Fruit fly (Drosophila melanogaster) whole organism, embryonic: ENCODE data around the gene wisp.

Experiments
- Ada2b ChIP-seq: fragments of 200-800 bp; sonication (Bioruptor generic); IDR thresholded peaks from 2 replicates; pipeline ENCODE4 v1.3.6; 2022; ENCODE audit warnings: missing biosample characterization, missing genetic modification characterization
- Asciz ChIP-seq: fragments of 200-800 bp; sonication (Bioruptor generic); optimal IDR thresholded peaks from 2 replicates; lab custom pipeline; 2017; ENCODE audit warnings: missing biosample characterization, mild to moderate bottlenecking, missing genetic modification characterization, missing genetic modification reagents
- CG10267 ChIP-seq: fragments of 200-800 bp; sonication (Bioruptor generic); optimal IDR thresholded peaks from 2 replicates; lab custom pipeline; 2018; ENCODE audit warnings: missing biosample characterization, mild to moderate bottlenecking, missing genetic modification characterization, moderate library complexity
- CG10462 ChIP-seq: fragments of 200-800 bp; sonication (Bioruptor generic); optimal IDR thresholded peaks from 2 replicates; lab custom pipeline; 2016; ENCODE audit warnings: missing biosample characterization, missing genetic modification characterization
- CG10979 ChIP-seq: fragments of 200-800 bp; sonication (Bioruptor generic); optimal IDR thresholded peaks from 2 replicates; lab custom pipeline; 2018; ENCODE audit warnings: missing biosample characterization, mild to moderate bottlenecking, missing genetic modification characterization, moderate library complexity
- CG12219 ChIP-seq: fragments of 200-800 bp; sonication (Bioruptor generic); optimal IDR thresholded peaks from 3 replicates; lab custom pipeline; 2018; ENCODE audit warnings: missing biosample characterization, mild to moderate bottlenecking, missing genetic modification characterization
- CG13296 ChIP-seq: fragments of 200-800 bp; sonication (Bioruptor generic); optimal IDR thresholded peaks from 3 replicates; lab custom pipeline; 2018; ENCODE audit warnings: missing biosample characterization, mild to moderate bottlenecking, missing genetic modification characterization
- CG14050 ChIP-seq: fragments of 200-800 bp; sonication (Bioruptor generic); IDR thresholded peaks from 3 replicates; pipeline ENCODE4 v1.3.6; 2022; ENCODE audit warnings: missing biosample characterization, missing genetic modification characterization
- CG1529 ChIP-seq: fragments of 200-800 bp; sonication (Bioruptor generic); optimal IDR thresholded peaks from 3 replicates; lab custom pipeline; 2018; ENCODE audit warnings: missing biosample characterization, missing genetic modification characterization
- CG15601 ChIP-seq: fragments of 200-800 bp; sonication (Bioruptor generic); optimal IDR thresholded peaks from 3 replicates; lab custom pipeline; 2019; ENCODE audit warnings: missing biosample characterization, mild to moderate bottlenecking, missing genetic modification characterization, moderate library complexity
- CG17361 ChIP-seq: fragments of 200-800 bp; sonication (Bioruptor generic); IDR thresholded peaks from 3 replicates; pipeline ENCODE4 v1.3.6; 2022; ENCODE audit warnings: missing biosample characterization, missing genetic modification characterization
- CG17829 ChIP-seq: fragments of 200-800 bp; optimal IDR thresholded peaks from 2 replicates; lab custom pipeline; 2019; ENCODE audit warnings: missing biosample characterization, mild to moderate bottlenecking, missing genetic modification characterization, moderate library complexity
- CG18476 ChIP-seq: fragments of 200-800 bp; sonication (Bioruptor generic); optimal IDR thresholded peaks from 2 replicates; lab custom pipeline; 2016; ENCODE audit warnings: missing biosample characterization, mild to moderate bottlenecking, missing genetic modification characterization
- CG30403 ChIP-seq: fragments of 200-800 bp; sonication (Bioruptor generic); optimal IDR thresholded peaks from 3 replicates; lab custom pipeline; 2016; ENCODE audit warnings: missing biosample characterization, missing genetic modification characterization
- CG31441 ChIP-seq: fragments of 200-800 bp; sonication (Bioruptor generic); IDR thresholded peaks from 2 replicates; pipeline ENCODE4 v1.3.6; 2022; ENCODE audit warnings: missing biosample characterization, missing genetic modification characterization
- CG32772 ChIP-seq: fragments of 200-800 bp; sonication (Bioruptor generic); IDR thresholded peaks from 2 replicates; pipeline ENCODE4 v1.3.6; 2022; ENCODE audit warnings: missing biosample characterization, missing genetic modification characterization
- CG4424 ChIP-seq: fragments of 200-800 bp; sonication (Bioruptor generic); optimal IDR thresholded peaks from 3 replicates; lab custom pipeline; 2016; ENCODE audit warnings: missing biosample characterization, missing genetic modification characterization
- CG7556 ChIP-seq: fragments of 200-800 bp; sonication (Bioruptor generic); optimal IDR thresholded peaks from 2 replicates; lab custom pipeline; 2017; ENCODE audit warnings: missing biosample characterization, mild to moderate bottlenecking, missing genetic modification characterization
- CG8924 ChIP-seq: fragments of 200-800 bp; optimal IDR thresholded peaks from 3 replicates; lab custom pipeline; 2019; ENCODE audit warnings: missing biosample characterization, mild to moderate bottlenecking, missing genetic modification characterization, moderate library complexity
- CG9727 ChIP-seq: fragments of 200-800 bp; sonication (Bioruptor generic); optimal IDR thresholded peaks from 3 replicates; lab custom pipeline; 2017; ENCODE audit warnings: missing biosample characterization, mild to moderate bottlenecking, missing genetic modification characterization
- Elba2 ChIP-seq: fragments of 200-800 bp; sonication (Bioruptor generic); optimal IDR thresholded peaks from 3 replicates; lab custom pipeline; 2016; ENCODE audit warnings: missing biosample characterization, missing genetic modification characterization
- Fer2 ChIP-seq: fragments of 200-800 bp; sonication (Bioruptor generic); optimal IDR thresholded peaks from 2 replicates; lab custom pipeline; 2018; ENCODE audit warnings: missing biosample characterization, mild to moderate bottlenecking, missing genetic modification characterization, moderate library complexity
- Fer3 ChIP-seq: fragments of 200-800 bp; sonication (Bioruptor generic); optimal IDR thresholded peaks from 2 replicates; lab custom pipeline; 2018; ENCODE audit warnings: missing biosample characterization, mild to moderate bottlenecking, missing genetic modification characterization, moderate library complexity
- Jarid2 ChIP-seq: fragments of 200-800 bp; sonication (Bioruptor generic); optimal IDR thresholded peaks from 3 replicates; lab custom pipeline; 2017; ENCODE audit warnings: mild to moderate bottlenecking, missing biosample characterization, missing genetic modification reagents, missing genetic modification characterization
- Max ChIP-seq: fragments of 200-800 bp; sonication (Bioruptor generic); optimal IDR thresholded peaks from 2 replicates; lab custom pipeline; 2016; ENCODE audit warnings: missing biosample characterization, mild to moderate bottlenecking, missing genetic modification characterization
- Trl ChIP-seq, 3 experiments: fragments of >200 bp in 2 of 3; fragments of 200-800 bp in 1 of 3; sonication (Bioruptor generic) in 1 of 3; optimal IDR thresholded peaks; 2 replicates in 1 of 3; 3 replicates in 2 of 3; lab custom pipeline; 2016 to 2017; ENCODE audit warnings: missing biosample characterization in 1 of 3, missing genetic modification characterization in 1 of 3
- Xrp1 ChIP-seq: fragments of 200-800 bp; sonication (Bioruptor generic); IDR thresholded peaks from 2 replicates; pipeline ENCODE4 v1.3.6; 2022; ENCODE audit warnings: missing biosample characterization, missing genetic modification characterization
- al ChIP-seq: fragments of 200-800 bp; sonication (Bioruptor generic); IDR thresholded peaks from 2 replicates; pipeline ENCODE4 v1.3.6; 2022; ENCODE audit warnings: missing biosample characterization, missing genetic modification characterization
- caup ChIP-seq: fragments of 200-800 bp; sonication (Bioruptor generic); optimal IDR thresholded peaks from 3 replicates; lab custom pipeline; 2017; ENCODE audit warnings: missing biosample characterization, mild to moderate bottlenecking, missing genetic modification characterization, moderate library complexity; ENCODE audit not compliant: severe bottlenecking
- dpn ChIP-seq, 2 experiments: fragments of 200-800 bp; sonication (Bioruptor generic); optimal IDR thresholded peaks; 3 replicates each; lab custom pipeline; 2016; ENCODE audit warnings: missing biosample characterization in 2 of 2, missing genetic modification characterization in 2 of 2
- dysf ChIP-seq: fragments of 200-800 bp; sonication (Bioruptor generic); IDR thresholded peaks from 3 replicates; pipeline ENCODE4 v1.3.6; 2022; ENCODE audit warnings: missing biosample characterization, missing genetic modification characterization
- esg ChIP-seq: fragments of 200-800 bp; sonication (Bioruptor generic); conservative IDR thresholded peaks from 2 replicates; pipeline ENCODE4 v1.3.6; 2022; ENCODE audit warnings: missing biosample characterization, missing genetic modification characterization
- gcm ChIP-seq: fragments of 200-800 bp; sonication (Bioruptor generic); optimal IDR thresholded peaks from 2 replicates; lab custom pipeline; 2019; ENCODE audit warnings: missing biosample characterization, mild to moderate bottlenecking, missing genetic modification characterization, moderate library complexity
- grau ChIP-seq: fragments of 200-800 bp; optimal IDR thresholded peaks from 3 replicates; lab custom pipeline; 2019; ENCODE audit warnings: missing biosample characterization, mild to moderate bottlenecking, missing genetic modification characterization, moderate library complexity
- hkb ChIP-seq, 2 experiments: fragments of 200-800 bp in 1 of 2; fragments of >200 bp in 1 of 2; sonication (Bioruptor generic) in 1 of 2; IDR thresholded peaks in 1 of 2; optimal IDR thresholded peaks in 1 of 2; 2 replicates each; pipeline versions ENCODE4 v1.3.6 to Lab custom; 2017 to 2022; ENCODE audit warnings: missing biosample characterization in 1 of 2, missing genetic modification characterization in 1 of 2
- org-1 ChIP-seq: fragments of 200-800 bp; sonication (Bioruptor generic); optimal IDR thresholded peaks from 2 replicates; lab custom pipeline; 2017; ENCODE audit warnings: missing biosample characterization, missing genetic modification characterization
- otp ChIP-seq: fragments of 200-800 bp; sonication (Bioruptor generic); IDR thresholded peaks from 3 replicates; pipeline ENCODE4, ENCODE4 v1.3.6; 2022; ENCODE audit warnings: missing biosample characterization, missing genetic modification characterization
- run ChIP-seq: fragments of 200-800 bp; sonication (Bioruptor generic); optimal IDR thresholded peaks from 3 replicates; lab custom pipeline; 2018; ENCODE audit warnings: missing biosample characterization, mild to moderate bottlenecking, missing genetic modification characterization
- salm ChIP-seq: fragments of 200-800 bp; sonication (Bioruptor generic); optimal IDR thresholded peaks from 2 replicates; lab custom pipeline; 2018; ENCODE audit warnings: missing biosample characterization, mild to moderate bottlenecking, missing genetic modification characterization
- scrt ChIP-seq: fragments of 200-800 bp; sonication (Bioruptor generic); optimal IDR thresholded peaks from 2 replicates; lab custom pipeline; 2018; ENCODE audit warnings: missing biosample characterization, mild to moderate bottlenecking, missing genetic modification characterization, moderate library complexity
- sens ChIP-seq: fragments of 200-800 bp; sonication (Bioruptor generic); peaks from one replicate; lab custom pipeline; 2016; ENCODE audit warnings: missing biosample characterization, missing genetic modification characterization
- sisA ChIP-seq: fragments of 200-800 bp; sonication (Bioruptor generic); IDR thresholded peaks from 2 replicates; pipeline ENCODE4 v1.3.6; 2022; ENCODE audit warnings: missing biosample characterization, missing genetic modification characterization
- slbo ChIP-seq: fragments of 200-800 bp; sonication (Bioruptor generic); IDR thresholded peaks from 2 replicates; pipeline ENCODE4 v1.3.6; 2022; ENCODE audit warnings: missing biosample characterization, missing genetic modification characterization
- sna ChIP-seq: fragments of 200-800 bp; sonication (Bioruptor generic); IDR thresholded peaks from 2 replicates; pipeline ENCODE4 v1.3.6; 2022; ENCODE audit warnings: missing biosample characterization, missing genetic modification characterization; ENCODE audit not compliant: partially characterized antibody
- sob ChIP-seq: fragments of 200-800 bp; sonication (Bioruptor generic); IDR thresholded peaks from 2 replicates; pipeline ENCODE4 v1.3.6; 2022; ENCODE audit warnings: missing biosample characterization, missing genetic modification characterization
- ttk ChIP-seq: fragments of 200-800 bp; sonication (Bioruptor generic); IDR thresholded peaks from 2 replicates; pipeline ENCODE4 v2.1.2; 2022; ENCODE audit warnings: missing biosample characterization, missing genetic modification characterization
- zen ChIP-seq: fragments of 200-800 bp; sonication (Bioruptor generic); optimal IDR thresholded peaks from 3 replicates; lab custom pipeline; 2018; ENCODE audit warnings: missing biosample characterization, mild to moderate bottlenecking, missing genetic modification characterization, moderate library complexity

The wisp gene

DNA sequence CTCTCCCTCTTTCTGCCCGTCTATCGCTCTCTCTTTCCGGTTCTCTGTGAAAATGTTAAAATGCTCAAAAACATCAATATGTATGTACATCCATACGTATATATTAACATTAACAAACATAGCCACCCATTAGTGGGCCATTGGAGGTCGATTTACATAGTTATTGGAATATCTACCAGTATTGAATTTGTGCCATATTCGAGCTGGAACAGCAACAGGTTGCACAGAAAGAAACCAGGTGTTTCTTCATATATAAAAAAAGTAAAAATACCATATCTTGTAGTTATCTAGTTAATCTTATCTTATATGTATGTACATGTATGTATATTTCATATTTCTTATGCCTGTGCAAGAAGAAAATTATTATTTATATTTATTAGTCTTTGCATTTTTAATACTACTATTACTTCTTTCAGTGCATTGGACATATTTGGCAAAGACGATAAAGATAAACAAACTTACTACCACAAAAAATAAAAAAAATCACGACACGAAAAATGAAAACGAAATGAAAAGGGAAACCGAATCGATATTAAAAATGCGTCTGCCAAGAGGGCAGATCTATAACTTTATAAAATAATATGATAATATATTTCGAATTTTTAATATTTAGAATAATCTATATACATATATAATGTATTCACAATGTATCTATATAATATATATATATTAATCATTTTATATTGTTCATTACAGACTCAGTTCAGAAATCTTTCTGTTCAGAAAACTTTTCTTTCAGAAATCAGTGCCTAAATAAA is 45.1 kb upstream of the wisp start (continued):
- TF ChIP-seq dysf (GFP tag; lab: Robert Waterston, UW), result peak; percentile 46; the same call in 1 of the 3 replicates
- 0 out of 3 replicates have a peak, but pooled peaks have one; percentile 20 for TF ChIP-seq otp (GFP tag; lab: Robert Waterston, UW)
- peak; percentile 25 for TF ChIP-seq CG4424
- TF ChIP-seq esg (GFP tag; lab: Robert Waterston, UW), result 0 out of 2 replicates have a peak, but pooled peaks have one; percentile 21
- TF ChIP-seq CG32772 (GFP tag; lab: Robert Waterston, UW), result peak; percentile 35
- TF ChIP-seq CG10979 (tag; lab: Kevin White, UChicago), result peak; percentile 21
- TF ChIP-seq org-1 (GFP tag; lab: Kevin White, UChicago), result no peak
- TF ChIP-seq sna (GFP tag; lab: Robert Waterston, UW), result no peak
- peak; percentile 65 for TF ChIP-seq CG8924 (tag; lab: Kevin White, UChicago)
- TF ChIP-seq CG17361 (GFP tag; lab: Robert Waterston, UW), result peak; percentile 54; the same call in 2 of the 3 replicates
- no peak for TF ChIP-seq Jarid2 (GFP tag; lab: Kevin White, UChicago)
- peak; percentile 34 for TF ChIP-seq CG17829 (tag; lab: Kevin White, UChicago)
- peak in 1 of 2 experiments; percentile 27 for TF ChIP-seq dpn (GFP tag; optimal IDR thresholded peaks at IDR 0.05; lab: Kevin White, UChicago)
- TF ChIP-seq caup (GFP tag; lab: Kevin White, UChicago), result peak; percentile 34
- peak; percentile 26 for TF ChIP-seq CG10267 (tag; lab: Kevin White, UChicago)
- TF ChIP-seq sisA, result 0 out of 2 replicates have a peak, but pooled peaks have one; percentile 40
- TF ChIP-seq CG18476 (GFP tag; lab: Kevin White, UChicago), result peak; percentile 15
- no peak for TF ChIP-seq CG10462 (GFP tag; lab: Kevin White, UChicago)
- peak; percentile 45 for TF ChIP-seq CG30403
- peak; percentile 15 for TF ChIP-seq CG12219
- TF ChIP-seq CG7556 (GFP tag; lab: Kevin White, UChicago), result peak; percentile 30
- peak; percentile 0 for TF ChIP-seq CG1529 (GFP tag; lab: Kevin White, UChicago)
- no peak for TF ChIP-seq zen (tag; lab: Kevin White, UChicago)
- no peak for TF ChIP-seq Max (GFP tag; lab: Kevin White, UChicago)
- TF ChIP-seq Asciz (GFP tag; lab: Kevin White, UChicago), result peak; percentile 63
- peak; percentile 8 for TF ChIP-seq salm (tag; lab: Kevin White, UChicago)
- TF ChIP-seq CG13296 (GFP tag; lab: Kevin White, UChicago), result peak; percentile 23
- TF ChIP-seq Trl (optimal IDR thresholded peaks at IDR 0.05; lab: Kevin White, UChicago), result peak in 1 of 2 experiments; percentile 11
- no peak for TF ChIP-seq Trl (GFP tag; optimal IDR thresholded peaks at IDR 0.05; lab: Kevin White, UChicago)
- 0 out of 2 replicates have a peak, but pooled peaks have one; percentile 32 for TF ChIP-seq al (GFP tag; lab: Robert Waterston, UW)
- no peak for TF ChIP-seq Elba2 (GFP tag; lab: Kevin White, UChicago)
- no peak for TF ChIP-seq ttk
- peak; percentile 17 for TF ChIP-seq Fer2 (tag; lab: Kevin White, UChicago)
- peak; percentile 31 for TF ChIP-seq scrt
- TF ChIP-seq run (tag; lab: Kevin White, UChicago), result peak; percentile 30
- peak; percentile 57 for TF ChIP-seq slbo (GFP tag; lab: Robert Waterston, UW)
- peak; percentile 16 for TF ChIP-seq CG9727 (GFP tag; lab: Kevin White, UChicago)
- peak; percentile 44; the same call in 1 of the 2 replicates for TF ChIP-seq Ada2b
- TF ChIP-seq CG14050 (GFP tag; lab: Robert Waterston, UW), result peak; percentile 35; the same call in 1 of the 3 replicates
- TF ChIP-seq grau (tag; lab: Kevin White, UChicago), result peak; percentile 60
- TF ChIP-seq CG31441 (GFP tag; lab: Robert Waterston, UW), result peak; percentile 77
- peak; percentile 41; the same call in 1 of the 2 replicates for TF ChIP-seq sob (GFP tag; lab: Robert Waterston, UW)
- peak; percentile 65; the same call in 1 of the 2 replicates for TF ChIP-seq Xrp1 (GFP tag; lab: Robert Waterston, UW)
- no peak for TF ChIP-seq hkb (optimal IDR thresholded peaks at IDR 0.05; lab: Kevin White, UChicago)
- peak; percentile 70 for TF ChIP-seq hkb (GFP tag; IDR thresholded peaks at IDR 0.05; lab: Robert Waterston, UW)
- peak; percentile 16 for TF ChIP-seq gcm (GFP tag; lab: Kevin White, UChicago)
- TF ChIP-seq CG15601 (tag; lab: Kevin White, UChicago), result no peak
- TF ChIP-seq sens, result peak; percentile 18
- TF ChIP-seq Fer3, result peak; percentile 48
